Worm (Caenorhabditis elegans) whole organism, midembryonic: ENCODE results near the gene klp-12.
"Not testable (repeated sequence)": the region's sequence is repeated elsewhere in the genome, so short reads cannot be mapped to it uniquely, and the experiment has no call there.

Source experiments
- T22C8.4 ChIP-seq: fragments of 200-800 bp; sonication (Bioruptor generic); IDR thresholded peaks from 2 replicates; pipeline ENCODE4 v1.3.6; 2022; ENCODE audit warnings: missing genetic modification characterization, missing compliant biosample characterization
- cog-1 ChIP-seq: sonication (generic microtip); optimal IDR thresholded peaks from 2 replicates; lab custom pipeline; 2016; ENCODE audit warnings: missing genetic modification characterization, missing compliant biosample characterization
- flt-1 ChIP-seq: fragments of 200-800 bp; sonication (Bioruptor generic); IDR thresholded peaks from 2 replicates; pipeline ENCODE4 v1.3.6; 2022; ENCODE audit warnings: missing genetic modification characterization, missing compliant biosample characterization
- klf-2 ChIP-seq: fragments of 200-800 bp; sonication (Bioruptor generic); conservative IDR thresholded peaks from 2 replicates; pipeline ENCODE4 v1.3.6; 2022; ENCODE audit warnings: missing genetic modification reagents, missing genetic modification characterization, missing compliant biosample characterization
- med-1 ChIP-seq: sonication (generic microtip); optimal IDR thresholded peaks from 2 replicates; lab custom pipeline; 2017; ENCODE audit warnings: missing genetic modification characterization, mild to moderate bottlenecking, missing compliant biosample characterization, antibody characterized with exemption, missing genetic modification reagents; ENCODE audit not compliant: insufficient read depth
- ref-1 ChIP-seq: fragments of 200-800 bp; sonication (Bioruptor generic); conservative IDR thresholded peaks from 2 replicates; pipeline ENCODE4 v1.3.6; 2022; ENCODE audit warnings: missing genetic modification reagents, missing genetic modification characterization, missing compliant biosample characterization
- tab-1 ChIP-seq: fragments of 200-800 bp; sonication (Bioruptor generic); IDR thresholded peaks from 2 replicates; pipeline ENCODE4 v1.3.6; 2022; ENCODE audit warnings: missing genetic modification characterization, missing compliant biosample characterization
- ztf-23 ChIP-seq: fragments of 200-800 bp; sonication (Bioruptor generic); IDR thresholded peaks from 2 replicates; pipeline ENCODE4 v1.3.6; 2022; ENCODE audit warnings: missing genetic modification reagents, missing genetic modification characterization, missing compliant biosample characterization
- ztf-29 ChIP-seq: fragments of 200-800 bp; sonication (Bioruptor generic); IDR thresholded peaks from 2 replicates; pipeline ENCODE4 v1.3.6; 2022; ENCODE audit warnings: missing genetic modification reagents, missing genetic modification characterization, missing compliant biosample characterization

Gene klp-12

ce11 chrIV:11359769-11360168, at the start of gene klp-12:
Gene klp-12, minus strand, starts transcription at chrIV:11359869.
- TF ChIP-seq med-1 (GFP tag; lab: Kevin White, UChicago): no peak
- TF ChIP-seq klf-2 (GFP tag; lab: Robert Waterston, UW): no peak
- TF ChIP-seq cog-1 (tag; lab: Kevin White, UChicago): no peak
- no peak for TF ChIP-seq T22C8.4 (GFP tag; lab: Robert Waterston, UW)
- no peak for TF ChIP-seq ztf-23 (GFP tag; lab: Robert Waterston, UW)
- no peak for TF ChIP-seq ref-1 (GFP tag; lab: Robert Waterston, UW)
- no peak for TF ChIP-seq tab-1 (GFP tag; lab: Robert Waterston, UW)
- TF ChIP-seq ztf-29 (GFP tag; lab: Robert Waterston, UW): no peak
- no peak for TF ChIP-seq flt-1 (GFP tag; lab: Robert Waterston, UW)

ce11 chrIV:11406744-11407690, 47.3 kb upstream of the klp-12 start, which contains the start of the genes his-63 and his-64:
Gene his-63, minus strand, starts transcription at chrIV:11406861.
Gene his-64, plus strand, starts transcription at chrIV:11407116.
- TF ChIP-seq ztf-23 (GFP tag; lab: Robert Waterston, UW): peak; percentile 57; the same call in 1 of the 2 replicates

ce11 chrIV:11403288-11403991, 43.8 kb upstream of the klp-12 start, which contains the start of the genes memi-3 and cyp-31A2:
Gene memi-3, minus strand, starts transcription at chrIV:11403338.
Gene cyp-31A2, plus strand, starts transcription at chrIV:11403961.
- TF ChIP-seq cog-1 (tag; lab: Kevin White, UChicago) (no peak), tab-1 (GFP tag; lab: Robert Waterston, UW) (no peak), klf-2 (GFP tag; lab: Robert Waterston, UW) (no peak), ref-1 (GFP tag; lab: Robert Waterston, UW) (no peak), ztf-23 (GFP tag; lab: Robert Waterston, UW) (no peak), med-1 (GFP tag; lab: Kevin White, UChicago) (no peak), flt-1 (GFP tag; lab: Robert Waterston, UW) (no peak), T22C8.4 (GFP tag; lab: Robert Waterston, UW) (no peak), ztf-29 (GFP tag; lab: Robert Waterston, UW) (no peak)

- TF ChIP-seq klf-2 (GFP tag; lab: Robert Waterston, UW) (no peak), ztf-23 (GFP tag; lab: Robert Waterston, UW) (no peak), tab-1 (GFP tag; lab: Robert Waterston, UW) (no peak), cog-1 (tag; lab: Kevin White, UChicago) (no peak), med-1 (GFP tag; lab: Kevin White, UChicago) (no peak), T22C8.4 (GFP tag; lab: Robert Waterston, UW) (no peak), ref-1 (GFP tag; lab: Robert Waterston, UW) (no peak), flt-1 (GFP tag; lab: Robert Waterston, UW) (no peak), ztf-29 (GFP tag; lab: Robert Waterston, UW) (no peak)
These were observed 41.8 kb upstream of the klp-12 start for ce11 chrIV:11401482-11401881.

- TF ChIP-seq ztf-23, tab-1, ztf-29 (GFP tag; lab: Robert Waterston, UW): not testable (repeated sequence)
These were observed 38.7 kb upstream of the klp-12 start, which contains the start of gene dsl-6 for ce11 chrIV:11398267-11398825. Gene dsl-6, minus strand, starts transcription at chrIV:11398317.

ce11 chrIV:11394243-11394642, 34.6 kb upstream of the klp-12 start, which contains the start of gene tag-89:
Gene tag-89, plus strand, starts transcription at chrIV:11394543.
- TF ChIP-seq ztf-29 (GFP tag; lab: Robert Waterston, UW): no peak
- TF ChIP-seq ztf-23 (GFP tag; lab: Robert Waterston, UW): no peak
- no peak for TF ChIP-seq ref-1 (GFP tag; lab: Robert Waterston, UW)

- TF ChIP-seq med-1 (GFP tag; lab: Kevin White, UChicago) (no peak), ztf-23 (GFP tag; lab: Robert Waterston, UW) (no peak), T22C8.4 (GFP tag; lab: Robert Waterston, UW) (no peak), cog-1 (tag; lab: Kevin White, UChicago) (no peak), tab-1 (GFP tag; lab: Robert Waterston, UW) (no peak), ztf-29 (GFP tag; lab: Robert Waterston, UW) (no peak), flt-1 (GFP tag; lab: Robert Waterston, UW) (no peak), klf-2 (GFP tag; lab: Robert Waterston, UW) (no peak), ref-1 (GFP tag; lab: Robert Waterston, UW) (no peak)
These were observed 29.0 kb upstream of the klp-12 start for ce11 chrIV:11388684-11389083.

- no peak for TF ChIP-seq flt-1 (GFP tag; lab: Robert Waterston, UW)
- TF ChIP-seq cog-1 (tag; lab: Kevin White, UChicago): no peak
- no peak for TF ChIP-seq med-1 (GFP tag; lab: Kevin White, UChicago)
- TF ChIP-seq ref-1 (GFP tag; lab: Robert Waterston, UW): no peak
- no peak for TF ChIP-seq klf-2 (GFP tag; lab: Robert Waterston, UW)
- no peak for TF ChIP-seq ztf-29 (GFP tag; lab: Robert Waterston, UW)
- TF ChIP-seq ztf-23 (GFP tag; lab: Robert Waterston, UW): no peak
- TF ChIP-seq tab-1 (GFP tag; lab: Robert Waterston, UW): no peak
- no peak for TF ChIP-seq T22C8.4 (GFP tag; lab: Robert Waterston, UW)
These were observed 19.6 kb upstream of the klp-12 start, which contains the start of gene fbxb-76 for ce11 chrIV:11379254-11379653. Gene fbxb-76, minus strand, starts transcription at chrIV:11379354.
